Fruit fly (Drosophila melanogaster) whole organism, embryonic: ENCODE results near the gene TH1.
A peak's percentile ranks its signal among the peaks of the same experiment; 100 is the strongest.

Source experiments
- CG2120 ChIP-seq: fragments of 200-800 bp; sonication (Bioruptor generic); optimal IDR thresholded peaks from 3 replicates; lab custom pipeline; 2016; ENCODE audit warnings: missing biosample characterization, missing genetic modification characterization
- CG5180 ChIP-seq: fragments of 200-800 bp; sonication (Bioruptor generic); optimal IDR thresholded peaks from 3 replicates; lab custom pipeline; 2017; ENCODE audit warnings: missing biosample characterization, missing genetic modification characterization, mild to moderate bottlenecking, moderate library complexity, missing genetic modification reagents
- Dfd ChIP-seq, 2 experiments: fragments of >200 bp; optimal IDR thresholded peaks; 2 replicates each; lab custom pipeline; 2017; ENCODE audit warnings: missing biosample characterization in 2 of 2, missing genetic modification characterization in 2 of 2
- Fer1 ChIP-seq: fragments of 200-800 bp; sonication (Bioruptor generic); optimal IDR thresholded peaks from 2 replicates; lab custom pipeline; 2017; ENCODE audit warnings: missing biosample characterization, mild to moderate bottlenecking, missing genetic modification characterization
- Mes4 ChIP-seq: fragments of 200-800 bp; sonication (Bioruptor generic); optimal IDR thresholded peaks from 2 replicates; lab custom pipeline; 2016; ENCODE audit warnings: missing biosample characterization, missing genetic modification characterization
- grau ChIP-seq: fragments of 200-800 bp; optimal IDR thresholded peaks from 3 replicates; lab custom pipeline; 2019; ENCODE audit warnings: missing biosample characterization, mild to moderate bottlenecking, missing genetic modification characterization, moderate library complexity

- TF ChIP-seq Dfd (GFP tag; optimal IDR thresholded peaks at IDR 0.05; lab: Kevin White, UChicago) (no peak), Mes4 (no peak), CG2120 (GFP tag; lab: Kevin White, UChicago) (peak; percentile 24), Fer1 (GFP tag; lab: Kevin White, UChicago) (no peak), CG5180 (GFP tag; lab: Kevin White, UChicago) (no peak), grau (tag; lab: Kevin White, UChicago) (no peak)
Observed at dm6 chrX:16371923-16372322, 19.3 kb downstream of the TH1 start.
